Worm (Caenorhabditis elegans) whole organism, young adult: Measurements from ENCODE around the gene F52H2.15.

Experiments
- F22D6.2 ChIP-seq: sonication (generic microtip); optimal IDR thresholded peaks from 2 replicates; lab custom pipeline; 2016; ENCODE audit warnings: mild to moderate bottlenecking, missing genetic modification characterization, missing compliant biosample characterization
- F23B12.7 ChIP-seq: sonication (generic microtip); optimal IDR thresholded peaks from 2 replicates; lab custom pipeline; 2017; ENCODE audit warnings: missing genetic modification characterization, mild to moderate bottlenecking, missing compliant biosample characterization, antibody characterized with exemption, moderate library complexity; ENCODE audit not compliant: insufficient read depth
- F39B2.1 ChIP-seq: fragments of 200-800 bp; sonication (Bioruptor generic); IDR thresholded peaks from 2 replicates; pipeline ENCODE4 v1.3.6; 2022; ENCODE audit warnings: missing genetic modification reagents, missing genetic modification characterization, missing compliant biosample characterization
- F52B5.7 ChIP-seq: sonication (generic microtip); optimal IDR thresholded peaks from 2 replicates; lab custom pipeline; 2016; ENCODE audit warnings: mild to moderate bottlenecking, missing genetic modification characterization, missing compliant biosample characterization
- F57A8.1 ChIP-seq: fragments of 200-800 bp; sonication (Bioruptor generic); optimal IDR thresholded peaks from 2 replicates; lab custom pipeline; 2018; ENCODE audit warnings: mild to moderate bottlenecking, missing genetic modification characterization, moderate library complexity, missing compliant biosample characterization
- T26A5.8 ChIP-seq: sonication (generic microtip); optimal IDR thresholded peaks from 2 replicates; lab custom pipeline; 2016; ENCODE audit warnings: missing genetic modification characterization, missing compliant biosample characterization
- Y53F4B.3 ChIP-seq: fragments of 200-800 bp; sonication (Bioruptor generic); IDR thresholded peaks from 2 replicates; pipeline ENCODE4 v1.3.6; 2022; ENCODE audit warnings: missing genetic modification reagents, missing genetic modification characterization, missing compliant biosample characterization
- Y53G8AR.9 ChIP-seq: fragments of 200-800 bp; sonication (Bioruptor generic); conservative IDR thresholded peaks from 2 replicates; pipeline ENCODE4 v1.3.6; 2022; ENCODE audit warnings: missing genetic modification reagents, missing genetic modification characterization, missing compliant biosample characterization
- Y56A3A.18 ChIP-seq: fragments of 200-800 bp; sonication (Bioruptor generic); IDR thresholded peaks from 2 replicates; pipeline ENCODE4 v1.3.6; 2022; ENCODE audit warnings: missing genetic modification reagents, missing genetic modification characterization, missing compliant biosample characterization
- Y67H2A.10 ChIP-seq: fragments of 200-800 bp; sonication (Bioruptor generic); conservative IDR thresholded peaks from 2 replicates; pipeline ENCODE4 v1.3.6; 2022; ENCODE audit warnings: missing genetic modification reagents, missing genetic modification characterization, missing compliant biosample characterization
- Y79H2A.3 ChIP-seq: fragments of 200-800 bp; sonication (Bioruptor generic); conservative IDR thresholded peaks from 2 replicates; pipeline ENCODE4 v1.3.6; 2022; ENCODE audit warnings: missing genetic modification reagents, missing genetic modification characterization, missing compliant biosample characterization
- ZK185.1 ChIP-seq: sonication (generic microtip); optimal IDR thresholded peaks from 2 replicates; lab custom pipeline; 2016; ENCODE audit warnings: mild to moderate bottlenecking, missing genetic modification characterization, missing compliant biosample characterization; ENCODE audit not compliant: poor library complexity, severe bottlenecking
- aptf-2 ChIP-seq: fragments of 200-800 bp; sonication (Bioruptor generic); conservative IDR thresholded peaks from 2 replicates; pipeline ENCODE4 v1.3.6; 2022; ENCODE audit warnings: missing genetic modification reagents, missing genetic modification characterization, missing compliant biosample characterization
- athp-1 ChIP-seq: sonication (generic microtip); optimal IDR thresholded peaks from 2 replicates; lab custom pipeline; 2017; ENCODE audit warnings: mild to moderate bottlenecking, missing genetic modification characterization, missing compliant biosample characterization
- bed-1 ChIP-seq: fragments of 200-800 bp; sonication (Bioruptor generic); IDR thresholded peaks from 2 replicates; pipeline ENCODE4 v1.3.6; 2022; ENCODE audit warnings: missing genetic modification reagents, missing genetic modification characterization, missing compliant biosample characterization
- cebp-2 ChIP-seq: fragments of 200-800 bp; sonication (Bioruptor generic); IDR thresholded peaks from 2 replicates; pipeline ENCODE4 v1.3.6; 2022; ENCODE audit warnings: missing genetic modification characterization, missing compliant biosample characterization
- ceh-91 ChIP-seq: fragments of 200-800 bp; sonication (Bioruptor generic); IDR thresholded peaks from 2 replicates; pipeline ENCODE4 v1.3.6; 2022; ENCODE audit warnings: missing genetic modification reagents, missing genetic modification characterization, missing compliant biosample characterization
- chd-7 ChIP-seq: sonication (generic microtip); optimal IDR thresholded peaks from 2 replicates; lab custom pipeline; 2016; ENCODE audit warnings: mild to moderate bottlenecking, missing genetic modification characterization, moderate library complexity, missing compliant biosample characterization
- efl-1 ChIP-seq: fragments of 150-350 bp; optimal IDR thresholded peaks from 2 replicates; lab custom pipeline; 2014; ENCODE audit warnings: missing biosample characterization, missing genetic modification reagents, missing genetic modification characterization
- egl-18 ChIP-seq: fragments of 200-800 bp; sonication (Bioruptor generic); IDR thresholded peaks from 2 replicates; pipeline ENCODE4 v1.3.6; 2022; ENCODE audit warnings: missing genetic modification reagents, missing genetic modification characterization, missing compliant biosample characterization
- him-1 ChIP-seq: sonication (generic microtip); optimal IDR thresholded peaks from 2 replicates; lab custom pipeline; 2016; ENCODE audit warnings: missing genotype, missing genetic modification reagents, missing genetic modification characterization, missing compliant biosample characterization
- hmg-1.2 ChIP-seq: fragments of 200-800 bp; sonication (Bioruptor generic); IDR thresholded peaks from 2 replicates; pipeline ENCODE4 v1.3.6; 2022; ENCODE audit warnings: missing genetic modification reagents, missing genetic modification characterization, missing compliant biosample characterization
- hsf-1 ChIP-seq: fragments of 200-800 bp; sonication (Bioruptor generic); IDR thresholded peaks from 2 replicates; pipeline ENCODE4 v1.3.6; 2022; ENCODE audit warnings: missing genetic modification reagents, missing genetic modification characterization, missing compliant biosample characterization
- lin-35 ChIP-seq, 3 experiments: fragments of 150-350 bp in 2 of 3; sonication (generic microtip) in 1 of 3; optimal IDR thresholded peaks; 2 replicates each; lab custom pipeline; 2014 to 2018; ENCODE audit warnings: missing biosample characterization in 3 of 3, missing genetic modification characterization in 3 of 3, missing genetic modification reagents in 3 of 3
- lsl-1 ChIP-seq: fragments of 200-800 bp; sonication (Bioruptor generic); optimal IDR thresholded peaks from 2 replicates; lab custom pipeline; 2018; ENCODE audit warnings: mild to moderate bottlenecking, missing genetic modification characterization, moderate library complexity, missing compliant biosample characterization
- madf-8 ChIP-seq: fragments of 200-800 bp; sonication (Bioruptor generic); conservative IDR thresholded peaks from 2 replicates; pipeline ENCODE4 v1.3.6; 2022; ENCODE audit warnings: missing genetic modification reagents, missing genetic modification characterization, missing compliant biosample characterization
- mel-28 ChIP-seq: sonication (generic microtip); optimal IDR thresholded peaks from 2 replicates; lab custom pipeline; 2016; ENCODE audit warnings: borderline replicate concordance, mild to moderate bottlenecking, missing genetic modification characterization, missing compliant biosample characterization
- nfya-1 ChIP-seq: sonication (generic microtip); optimal IDR thresholded peaks from 2 replicates; lab custom pipeline; 2017; ENCODE audit warnings: antibody characterized with exemption, missing compliant biosample characterization, missing genetic modification characterization, borderline replicate concordance; ENCODE audit not compliant: insufficient read depth
- nhr-179 ChIP-seq: sonication (generic microtip); optimal IDR thresholded peaks from 2 replicates; lab custom pipeline; 2016; ENCODE audit warnings: mild to moderate bottlenecking, missing genetic modification characterization, missing compliant biosample characterization
- nhr-27 ChIP-seq: fragments of 200-800 bp; sonication (Bioruptor generic); optimal IDR thresholded peaks from 2 replicates; lab custom pipeline; 2018; ENCODE audit warnings: mild to moderate bottlenecking, missing genetic modification characterization, moderate library complexity, missing compliant biosample characterization
- nhr-80 ChIP-seq: sonication (generic microtip); optimal IDR thresholded peaks from 2 replicates; lab custom pipeline; 2016; ENCODE audit warnings: missing genetic modification characterization, missing compliant biosample characterization
- nhr-90 ChIP-seq: sonication (generic microtip); optimal IDR thresholded peaks from 2 replicates; lab custom pipeline; 2016; ENCODE audit warnings: missing genotype, mild to moderate bottlenecking, missing genetic modification characterization, missing compliant biosample characterization
- pbrm-1 ChIP-seq: fragments of 200-800 bp; sonication (Bioruptor generic); IDR thresholded peaks from 2 replicates; pipeline ENCODE4 v1.3.6; 2022; ENCODE audit warnings: missing genetic modification reagents, missing genetic modification characterization, missing compliant biosample characterization
- rec-8 ChIP-seq, 2 experiments: sonication (generic microtip); optimal IDR thresholded peaks; 2 replicates each; lab custom pipeline; 2016; ENCODE audit warnings: mild to moderate bottlenecking in 2 of 2, missing genetic modification characterization in 2 of 2, missing genetic modification reagents in 2 of 2, missing genotype in 2 of 2, missing biosample characterization in 1 of 2, missing compliant biosample characterization in 1 of 2, moderate library complexity in 1 of 2
- repo-1 ChIP-seq: sonication (generic microtip); optimal IDR thresholded peaks from 2 replicates; lab custom pipeline; 2017; ENCODE audit warnings: mild to moderate bottlenecking, missing genetic modification characterization, missing compliant biosample characterization
- rpc-1 ChIP-seq, 2 experiments: fragments of 150-350 bp in 1 of 2; sonication (generic microtip) in 1 of 2; optimal IDR thresholded peaks; 2 replicates each; lab custom pipeline; 2014 to 2018; ENCODE audit warnings: missing biosample characterization in 1 of 2, missing genetic modification characterization in 1 of 2, missing genetic modification reagents in 1 of 2, missing genotype in 1 of 2
- sdz-38 ChIP-seq: sonication (generic microtip); optimal IDR thresholded peaks from 2 replicates; lab custom pipeline; 2016; ENCODE audit warnings: missing genotype, missing genetic modification characterization, missing compliant biosample characterization
- snpc-1.3 ChIP-seq: sonication (generic microtip); optimal IDR thresholded peaks from 2 replicates; lab custom pipeline; 2017; ENCODE audit warnings: missing genetic modification characterization, mild to moderate bottlenecking, missing compliant biosample characterization, antibody characterized with exemption, moderate library complexity, missing genotype, missing genetic modification reagents; ENCODE audit not compliant: insufficient read depth
- snpc-4 ChIP-seq, 5 experiments: fragments of 150-350 bp in 1 of 5; sonication (generic microtip) in 4 of 5; optimal IDR thresholded peaks; 2 replicates each; lab custom pipeline; 2014 to 2018; ENCODE audit warnings: missing genetic modification characterization in 5 of 5, missing biosample characterization in 3 of 5, antibody characterized with exemption in 2 of 5, mild to moderate bottlenecking in 2 of 5, missing compliant biosample characterization in 2 of 5, missing genotype in 2 of 5, moderate library complexity in 2 of 5, missing genetic modification reagents in 1 of 5
- tbp1 ChIP-seq: fragments of 200-800 bp; sonication (Bioruptor generic); optimal IDR thresholded peaks from 2 replicates; lab custom pipeline; 2018; ENCODE audit warnings: mild to moderate bottlenecking, missing genetic modification characterization, missing compliant biosample characterization
- tlf-1 ChIP-seq: fragments of 200-800 bp; sonication (Bioruptor generic); optimal IDR thresholded peaks from 2 replicates; lab custom pipeline; 2018; ENCODE audit warnings: mild to moderate bottlenecking, missing genetic modification characterization, missing compliant biosample characterization
- unc-62 ChIP-seq: fragments of 150-350 bp; optimal IDR thresholded peaks from 2 replicates; lab custom pipeline; 2014; ENCODE audit warnings: missing biosample characterization, missing genetic modification reagents, missing genetic modification characterization
- xnd-1 ChIP-seq: sonication (generic microtip); optimal IDR thresholded peaks from 2 replicates; lab custom pipeline; 2016; ENCODE audit warnings: missing genotype, missing genetic modification reagents, missing genetic modification characterization, missing compliant biosample characterization
- zfh-2 ChIP-seq: fragments of 200-800 bp; sonication (Bioruptor generic); conservative IDR thresholded peaks from 2 replicates; pipeline ENCODE4 v1.3.6; 2022; ENCODE audit warnings: missing genetic modification reagents, missing genetic modification characterization, missing compliant biosample characterization
- zim-3 ChIP-seq: sonication (generic microtip); optimal IDR thresholded peaks from 2 replicates; lab custom pipeline; 2017; ENCODE audit warnings: mild to moderate bottlenecking, missing genetic modification characterization, moderate library complexity, missing compliant biosample characterization
- ztf-3 ChIP-seq: fragments of 200-800 bp; sonication (Bioruptor generic); optimal IDR thresholded peaks from 2 replicates; lab custom pipeline; 2018; ENCODE audit warnings: mild to moderate bottlenecking, missing genetic modification characterization, missing compliant biosample characterization
- ztf-6 ChIP-seq: fragments of 200-800 bp; sonication (Bioruptor generic); IDR thresholded peaks from 2 replicates; pipeline ENCODE4 v1.3.6; 2022; ENCODE audit warnings: missing genetic modification reagents, missing genetic modification characterization, missing compliant biosample characterization

The F52H2.15 gene

ce11 chrX:2553433-2553860, 11.7 kb upstream of the F52H2.15 start (continued):
- TF ChIP-seq nhr-179 (peak; percentile 59), Y53F4B.3 (GFP tag; lab: Robert Waterston, UW) (no peak), lin-35 (GFP tag; optimal IDR thresholded peaks at IDR 0.05; lab: Kevin White, UChicago) (peak in 1 of 3 experiments; percentile 58), unc-62 (peak; percentile 13), madf-8 (no peak), ztf-3 (GFP tag; lab: Kevin White, UChicago) (peak; percentile 75), ztf-6 (GFP tag; lab: Robert Waterston, UW) (no peak), hsf-1 (GFP tag; lab: Robert Waterston, UW) (no peak), snpc-4 (GFP tag; optimal IDR thresholded peaks at IDR 0.05; lab: Kevin White, UChicago) (peak; percentile 44), snpc-4 (tag; optimal IDR thresholded peaks at IDR 0.05; lab: Kevin White, UChicago) (peak; percentile 56 to 82 (median 69)), hmg-1.2 (peak; percentile 84), Y53G8AR.9 (GFP tag; lab: Robert Waterston, UW) (no peak), sdz-38 (tag; lab: Kevin White, UChicago) (peak; percentile 42), Y56A3A.18 (GFP tag; lab: Robert Waterston, UW) (0 out of 2 replicates have a peak, but pooled peaks have one; percentile 50), F39B2.1 (no peak), aptf-2 (no peak), nhr-80 (peak; percentile 45), tbp1 (peak; percentile 98), F57A8.1 (GFP tag; lab: Kevin White, UChicago) (no peak), lsl-1 (GFP tag; lab: Kevin White, UChicago) (no peak), pbrm-1 (GFP tag; lab: Robert Waterston, UW) (peak; percentile 82), nhr-27 (tag; lab: Kevin White, UChicago) (no peak), rec-8 (tag; optimal IDR thresholded peaks at IDR 0.05; lab: Kevin White, UChicago) (peak; percentile 80 to 85), snpc-1.3 (tag; lab: Kevin White, UChicago) (peak; percentile 93), F52B5.7 (tag; lab: Kevin White, UChicago) (peak; percentile 54), efl-1 (GFP tag; lab: Kevin White, UChicago) (no peak), Y79H2A.3 (GFP tag; lab: Robert Waterston, UW) (no peak), F22D6.2 (tag; lab: Kevin White, UChicago) (peak; percentile 41), ceh-91 (no peak), F23B12.7 (tag; lab: Kevin White, UChicago) (peak; percentile 8), repo-1 (tag; lab: Kevin White, UChicago) (peak; percentile 43), nfya-1 (tag; lab: Kevin White, UChicago) (no peak), zim-3 (tag; lab: Kevin White, UChicago) (no peak), Y67H2A.10 (no peak), cebp-2 (GFP tag; lab: Robert Waterston, UW) (peak; percentile 76; the same call in 1 of the 2 replicates), chd-7 (tag; lab: Kevin White, UChicago) (peak; percentile 85), nhr-90 (tag; lab: Kevin White, UChicago) (peak; percentile 90), ZK185.1 (peak; percentile 92), T26A5.8 (tag; lab: Kevin White, UChicago) (peak; percentile 46), zfh-2 (peak; percentile 49; the same call in 1 of the 2 replicates), him-1 (tag; lab: Kevin White, UChicago) (peak; percentile 77), athp-1 (tag; lab: Kevin White, UChicago) (peak; percentile 50), xnd-1 (tag; lab: Kevin White, UChicago) (no peak), bed-1 (GFP tag; lab: Robert Waterston, UW) (no peak), tlf-1 (no peak), egl-18 (no peak), mel-28 (tag; lab: Kevin White, UChicago) (no peak), rpc-1 (optimal IDR thresholded peaks at IDR 0.05; lab: Kevin White, UChicago) (peak; percentile 93), rpc-1 (tag; optimal IDR thresholded peaks at IDR 0.05; lab: Kevin White, UChicago) (peak; percentile 93)
